Fruit fly (Drosophila melanogaster): ENCODE measurements around the gene cerv.

The cerv gene

dm6 chrX:15583842-15584441 is 6.0 kb upstream of the cerv start:
- TF ChIP-seq ttk (optimal IDR thresholded peaks at IDR 0.05) = peak; percentile 96
- TF ChIP-seq h (optimal IDR thresholded peaks at IDR 0.05) = no peak

dm6 chrX:15582853-15583252 is 4.9 kb upstream of the cerv start, which contains the start of the genes CG9215 and CG8097:
TSS of gene CG9215 (minus strand) at chrX:15582874.
TSS of gene CG8097 (plus strand) at chrX:15583159.
- TF ChIP-seq insv (optimal IDR thresholded peaks at IDR 0.05) (no peak), Myc (optimal IDR thresholded peaks at IDR 0.05) (no peak)

- TF ChIP-seq h (optimal IDR thresholded peaks at IDR 0.05) (no peak), ttk (optimal IDR thresholded peaks at IDR 0.05) (no peak), psq (optimal IDR thresholded peaks at IDR 0.05) (no peak), Myc (optimal IDR thresholded peaks at IDR 0.05) (no peak), insv (optimal IDR thresholded peaks at IDR 0.05) (no peak), Sin3A (optimal IDR thresholded peaks at IDR 0.05) (no peak)
These were observed 1.6 kb upstream of the cerv start for dm6 chrX:15579579-15579978.

dm6 chrX:15575557-15575956 is 2.4 kb downstream of the cerv start, which contains the start of gene CG42299:
TSS of gene CG42299 (minus strand) at chrX:15575683.
- TF ChIP-seq ttk (optimal IDR thresholded peaks at IDR 0.05) (no peak), Myc (optimal IDR thresholded peaks at IDR 0.05) (no peak), psq (optimal IDR thresholded peaks at IDR 0.05) (no peak), Sin3A (optimal IDR thresholded peaks at IDR 0.05) (no peak), h (optimal IDR thresholded peaks at IDR 0.05) (no peak), insv (optimal IDR thresholded peaks at IDR 0.05) (no peak)

dm6 chrX:15574384-15574783 is 3.6 kb downstream of the cerv start, which contains the start of gene CG9213:
TSS of gene CG9213 (minus strand) at chrX:15574535.
- TF ChIP-seq insv (optimal IDR thresholded peaks at IDR 0.05) (no peak), h (optimal IDR thresholded peaks at IDR 0.05) (no peak), psq (optimal IDR thresholded peaks at IDR 0.05) (no peak), Myc (optimal IDR thresholded peaks at IDR 0.05) (no peak), ttk (optimal IDR thresholded peaks at IDR 0.05) (no peak), Sin3A (optimal IDR thresholded peaks at IDR 0.05) (no peak)

dm6 chrX:15571939-15572338 is 6.0 kb downstream of the cerv start, which contains the start of gene CG15643:
TSS of gene CG15643 (minus strand) at chrX:15572149.
- TF ChIP-seq ttk (optimal IDR thresholded peaks at IDR 0.05) = no peak
- no peak for TF ChIP-seq Sin3A (optimal IDR thresholded peaks at IDR 0.05)

- no peak for TF ChIP-seq ttk (optimal IDR thresholded peaks at IDR 0.05)
- TF ChIP-seq psq (optimal IDR thresholded peaks at IDR 0.05) = no peak
- TF ChIP-seq Sin3A (optimal IDR thresholded peaks at IDR 0.05) = no peak
- no peak for TF ChIP-seq Myc (optimal IDR thresholded peaks at IDR 0.05)
- no peak for TF ChIP-seq insv (optimal IDR thresholded peaks at IDR 0.05)
- no peak for TF ChIP-seq h (optimal IDR thresholded peaks at IDR 0.05)
These were observed 9.0 kb downstream of the cerv start, which contains the start of gene CG7860 for dm6 chrX:15568983-15569370. TSS of gene CG7860 (plus strand) at chrX:15568993.

- TF ChIP-seq Myc (optimal IDR thresholded peaks at IDR 0.05) (no peak), insv (optimal IDR thresholded peaks at IDR 0.05) (no peak), Sin3A (optimal IDR thresholded peaks at IDR 0.05) (no peak), h (optimal IDR thresholded peaks at IDR 0.05) (no peak), ttk (optimal IDR thresholded peaks at IDR 0.05) (no peak), psq (optimal IDR thresholded peaks at IDR 0.05) (no peak)
These were observed 9.5 kb downstream of the cerv start for dm6 chrX:15568353-15568982.

dm6 chrX:15555945-15556344 is 22.0 kb downstream of the cerv start, which contains the start of gene CG42300:
TSS of gene CG42300 (minus strand) at chrX:15556045.
- TF ChIP-seq insv (optimal IDR thresholded peaks at IDR 0.05) = no peak
- no peak for TF ChIP-seq psq (optimal IDR thresholded peaks at IDR 0.05)
- no peak for TF ChIP-seq Myc (optimal IDR thresholded peaks at IDR 0.05)
- TF ChIP-seq ttk (optimal IDR thresholded peaks at IDR 0.05) = no peak
- no peak for TF ChIP-seq Sin3A (optimal IDR thresholded peaks at IDR 0.05)
- TF ChIP-seq h (optimal IDR thresholded peaks at IDR 0.05) = no peak

- TF ChIP-seq h (optimal IDR thresholded peaks at IDR 0.05) = no peak
- TF ChIP-seq Myc (optimal IDR thresholded peaks at IDR 0.05) = no peak
- no peak for TF ChIP-seq insv (optimal IDR thresholded peaks at IDR 0.05)
- TF ChIP-seq psq (optimal IDR thresholded peaks at IDR 0.05) = no peak
- TF ChIP-seq ttk (optimal IDR thresholded peaks at IDR 0.05) = no peak
- TF ChIP-seq Sin3A (optimal IDR thresholded peaks at IDR 0.05) = no peak
These were observed 23.7 kb downstream of the cerv start, which contains the start of gene Ac13E for dm6 chrX:15554256-15554678. TSS of gene Ac13E (minus strand) at chrX:15554278.

- TF ChIP-seq insv (optimal IDR thresholded peaks at IDR 0.05) (no peak), h (optimal IDR thresholded peaks at IDR 0.05) (no peak), psq (optimal IDR thresholded peaks at IDR 0.05) (no peak), ttk (optimal IDR thresholded peaks at IDR 0.05) (no peak), Sin3A (optimal IDR thresholded peaks at IDR 0.05) (no peak), Myc (optimal IDR thresholded peaks at IDR 0.05) (no peak)
These were observed 25.5 kb downstream of the cerv start for dm6 chrX:15552472-15552888.

- TF ChIP-seq h (optimal IDR thresholded peaks at IDR 0.05) = no peak
- TF ChIP-seq psq (optimal IDR thresholded peaks at IDR 0.05) = no peak
- no peak for TF ChIP-seq Sin3A (optimal IDR thresholded peaks at IDR 0.05)
- TF ChIP-seq Myc (optimal IDR thresholded peaks at IDR 0.05) = no peak
These were observed 28.9 kb downstream of the cerv start for dm6 chrX:15549055-15549454.
